Worm (Caenorhabditis elegans) whole organism, mixed stage, embryonic: ENCODE results near the gene fbxb-38.

Experiments
- M03D4.4 ChIP-seq: sonication (generic microtip); optimal IDR thresholded peaks from 2 replicates; lab custom pipeline; 2017; ENCODE audit warnings: mild to moderate bottlenecking, missing genetic modification characterization, missing compliant biosample characterization
- bed-3 ChIP-seq: fragments of 200-800 bp; sonication (Bioruptor generic); optimal IDR thresholded peaks from 3 replicates; lab custom pipeline; 2018; ENCODE audit warnings: mild to moderate bottlenecking, missing genetic modification characterization, moderate library complexity, missing compliant biosample characterization
- ceh-39 ChIP-seq: fragments of 150-350 bp; optimal IDR thresholded peaks from 2 replicates; lab custom pipeline; 2014; ENCODE audit warnings: missing biosample characterization, missing genetic modification characterization
- ceh-43 ChIP-seq: fragments of 200-800 bp; sonication (Bioruptor generic); optimal IDR thresholded peaks from 2 replicates; lab custom pipeline; 2018; ENCODE audit warnings: mild to moderate bottlenecking, missing genetic modification characterization, moderate library complexity, missing compliant biosample characterization
- ceh-83 ChIP-seq: fragments of 200-800 bp; sonication (Bioruptor generic); optimal IDR thresholded peaks from 2 replicates; lab custom pipeline; 2018; ENCODE audit warnings: mild to moderate bottlenecking, missing genetic modification characterization, missing compliant biosample characterization
- ces-1 ChIP-seq: fragments of 150-350 bp; optimal IDR thresholded peaks from 2 replicates; lab custom pipeline; 2014; ENCODE audit warnings: missing biosample characterization, missing genetic modification reagents, missing genetic modification characterization
- cnd-1 ChIP-seq: fragments of 200-800 bp; sonication (Bioruptor generic); optimal IDR thresholded peaks from 2 replicates; lab custom pipeline; 2018; ENCODE audit warnings: mild to moderate bottlenecking, missing genetic modification characterization, missing compliant biosample characterization
- drap-1 ChIP-seq: fragments of 200-800 bp; sonication (Bioruptor generic); optimal IDR thresholded peaks from 3 replicates; lab custom pipeline; 2018; ENCODE audit warnings: mild to moderate bottlenecking, missing genetic modification characterization, missing compliant biosample characterization
- elt-1 ChIP-seq: sonication (generic microtip); optimal IDR thresholded peaks from 2 replicates; lab custom pipeline; 2017; ENCODE audit warnings: missing genetic modification characterization, mild to moderate bottlenecking, missing compliant biosample characterization, antibody characterized with exemption, moderate library complexity, borderline replicate concordance; ENCODE audit not compliant: insufficient read depth
- elt-3 ChIP-seq: fragments of 150-350 bp; optimal IDR thresholded peaks from 2 replicates; lab custom pipeline; 2014; ENCODE audit warnings: missing biosample characterization, missing genetic modification characterization
- flh-1 ChIP-seq: fragments of 200-800 bp; sonication (Bioruptor generic); optimal IDR thresholded peaks from 2 replicates; lab custom pipeline; 2018; ENCODE audit warnings: mild to moderate bottlenecking, missing genetic modification characterization, moderate library complexity, missing compliant biosample characterization
- hlh-1 ChIP-seq: fragments of 150-350 bp; optimal IDR thresholded peaks from 2 replicates; lab custom pipeline; 2014; ENCODE audit warnings: missing biosample characterization, missing genetic modification reagents, missing genetic modification characterization
- lin-13 ChIP-seq: fragments of 150-350 bp; optimal IDR thresholded peaks from 2 replicates; lab custom pipeline; 2014; ENCODE audit warnings: missing biosample characterization, missing genetic modification characterization
- lin-32 ChIP-seq: fragments of 200-800 bp; sonication (Bioruptor generic); optimal IDR thresholded peaks from 2 replicates; lab custom pipeline; 2018; ENCODE audit warnings: mild to moderate bottlenecking, missing genetic modification characterization, missing compliant biosample characterization
- lsy-2 ChIP-seq: fragments of 150-350 bp; optimal IDR thresholded peaks from 2 replicates; lab custom pipeline; 2014; ENCODE audit warnings: missing biosample characterization, missing genetic modification characterization
- mep-1 ChIP-seq: fragments of 150-350 bp; optimal IDR thresholded peaks from 2 replicates; lab custom pipeline; 2017; ENCODE audit warnings: missing biosample characterization, missing genetic modification reagents, missing genetic modification characterization, inconsistent platforms
- mls-2 ChIP-seq: sonication (generic microtip); optimal IDR thresholded peaks from 2 replicates; lab custom pipeline; 2016; ENCODE audit warnings: mild to moderate bottlenecking, missing genetic modification characterization, moderate library complexity, missing compliant biosample characterization
- nhr-12 ChIP-seq: fragments of 150-350 bp; optimal IDR thresholded peaks from 2 replicates; lab custom pipeline; 2014; ENCODE audit warnings: missing biosample characterization, missing genetic modification characterization
- nhr-2 ChIP-seq: fragments of 150-350 bp; optimal IDR thresholded peaks from 2 replicates; lab custom pipeline; 2014; ENCODE audit warnings: missing biosample characterization, missing genetic modification characterization
- nhr-237 ChIP-seq: fragments of 150-350 bp; optimal IDR thresholded peaks from 2 replicates; lab custom pipeline; 2014; ENCODE audit warnings: missing biosample characterization, missing genetic modification characterization
- nhr-28 ChIP-seq: fragments of 150-350 bp; optimal IDR thresholded peaks from 2 replicates; lab custom pipeline; 2014; ENCODE audit warnings: missing biosample characterization, missing genetic modification characterization
- nhr-76 ChIP-seq: sonication (generic microtip); optimal IDR thresholded peaks from 2 replicates; lab custom pipeline; 2017; ENCODE audit warnings: missing biosample characterization, missing genetic modification characterization
- pha-4 ChIP-seq: fragments of 150-350 bp; optimal IDR thresholded peaks from 2 replicates; lab custom pipeline; 2018; ENCODE audit warnings: missing biosample characterization, missing genetic modification reagents, missing genetic modification characterization
- sem-2 ChIP-seq: fragments of 200-800 bp; sonication (Bioruptor generic); optimal IDR thresholded peaks from 2 replicates; lab custom pipeline; 2018; ENCODE audit warnings: mild to moderate bottlenecking, missing genetic modification characterization, missing compliant biosample characterization
- snpc-4 ChIP-seq: fragments of 150-350 bp; optimal IDR thresholded peaks from 2 replicates; lab custom pipeline; 2014; ENCODE audit warnings: missing biosample characterization, missing genetic modification characterization
- sptf-1 ChIP-seq: sonication (generic microtip); optimal IDR thresholded peaks from 2 replicates; lab custom pipeline; 2017; ENCODE audit warnings: mild to moderate bottlenecking, missing genetic modification characterization, moderate library complexity, missing compliant biosample characterization
- tbx-8 ChIP-seq: fragments of 200-800 bp; sonication (Bioruptor generic); optimal IDR thresholded peaks from 2 replicates; lab custom pipeline; 2018; ENCODE audit warnings: mild to moderate bottlenecking, missing genetic modification characterization, moderate library complexity, missing compliant biosample characterization
- unc-120 ChIP-seq: sonication (generic microtip); optimal IDR thresholded peaks from 2 replicates; lab custom pipeline; 2017; ENCODE audit warnings: missing genetic modification characterization, missing compliant biosample characterization; ENCODE audit not compliant: poor library complexity, severe bottlenecking
- unc-39 ChIP-seq: fragments of 150-350 bp; optimal IDR thresholded peaks from 2 replicates; lab custom pipeline; 2014; ENCODE audit warnings: missing biosample characterization, missing genetic modification characterization
- unc-62 ChIP-seq: fragments of 150-350 bp; optimal IDR thresholded peaks from 2 replicates; lab custom pipeline; 2014; ENCODE audit warnings: missing biosample characterization, missing genetic modification reagents, missing genetic modification characterization
- zip-8 ChIP-seq: fragments of 150-350 bp; optimal IDR thresholded peaks from 2 replicates; lab custom pipeline; 2014; ENCODE audit warnings: missing biosample characterization, missing genetic modification characterization
- ztf-11 ChIP-seq: fragments of 150-350 bp; optimal IDR thresholded peaks from 2 replicates; lab custom pipeline; 2014; ENCODE audit warnings: missing biosample characterization, missing genetic modification characterization

Gene fbxb-38

ce11 chrII:2192267-2192666 lies 23.7 kb upstream of the fbxb-38 start:
- TF ChIP-seq mls-2 (no peak), nhr-2 (tag; lab: Kevin White, UChicago) (no peak), elt-1 (tag; lab: Kevin White, UChicago) (no peak), nhr-237 (tag; lab: Kevin White, UChicago) (no peak), elt-3 (tag; lab: Kevin White, UChicago) (no peak), ceh-39 (tag; lab: Kevin White, UChicago) (no peak), bed-3 (GFP tag; lab: Kevin White, UChicago) (no peak), ztf-11 (tag; lab: Kevin White, UChicago) (no peak), unc-120 (no peak), cnd-1 (tag; lab: Kevin White, UChicago) (no peak), nhr-76 (no peak), zip-8 (tag; lab: Kevin White, UChicago) (no peak), ceh-43 (GFP tag; lab: Kevin White, UChicago) (no peak), hlh-1 (tag; lab: Kevin White, UChicago) (no peak), ces-1 (GFP tag; lab: Kevin White, UChicago) (no peak), sem-2 (GFP tag; lab: Kevin White, UChicago) (no peak), drap-1 (GFP tag; lab: Kevin White, UChicago) (no peak), flh-1 (GFP tag; lab: Kevin White, UChicago) (no peak), sptf-1 (no peak)
- TF ChIP-seq, all 35 proteins: peak for 0

- TF ChIP-seq lsy-2 (tag; lab: Kevin White, UChicago): no peak
- TF ChIP-seq mep-1 (tag; lab: Kevin White, UChicago): no peak
- TF ChIP-seq ceh-83 (GFP tag; lab: Kevin White, UChicago): no peak
- no peak for TF ChIP-seq snpc-4 (tag; lab: Kevin White, UChicago)
- TF ChIP-seq unc-62 (GFP tag; lab: Kevin White, UChicago): no peak
- TF ChIP-seq nhr-28 (tag; lab: Kevin White, UChicago): no peak
- TF ChIP-seq ceh-43 (GFP tag; lab: Kevin White, UChicago): no peak
- no peak for TF ChIP-seq sptf-1
- TF ChIP-seq lin-32: no peak
- no peak for TF ChIP-seq ces-1 (GFP tag; lab: Kevin White, UChicago)
- no peak for TF ChIP-seq ztf-11 (tag; lab: Kevin White, UChicago)
- TF ChIP-seq nhr-12 (tag; lab: Kevin White, UChicago): no peak
- no peak for TF ChIP-seq nhr-2 (tag; lab: Kevin White, UChicago)
- no peak for TF ChIP-seq nhr-76
Observed at ce11 chrII:2191383-2191782, 22.8 kb upstream of the fbxb-38 start.

ce11 chrII:2190522-2190921 lies 22.0 kb upstream of the fbxb-38 start:
- TF ChIP-seq unc-120 (no peak), M03D4.4 (tag; lab: Kevin White, UChicago) (no peak), unc-62 (GFP tag; lab: Kevin White, UChicago) (no peak), drap-1 (GFP tag; lab: Kevin White, UChicago) (no peak), lin-13 (tag; lab: Kevin White, UChicago) (no peak), ceh-39 (tag; lab: Kevin White, UChicago) (no peak), pha-4 (tag; lab: Kevin White, UChicago) (no peak), sem-2 (GFP tag; lab: Kevin White, UChicago) (no peak), ces-1 (GFP tag; lab: Kevin White, UChicago) (no peak)

ce11 chrII:2189357-2189756 lies 20.8 kb upstream of the fbxb-38 start, which contains the start of gene mtq-2:
Gene mtq-2, minus strand, starts transcription at chrII:2189457.
- TF ChIP-seq tbx-8 (GFP tag; lab: Kevin White, UChicago) (no peak), mls-2 (no peak), unc-39 (tag; lab: Kevin White, UChicago) (no peak), hlh-1 (tag; lab: Kevin White, UChicago) (no peak)

- TF ChIP-seq lsy-2 (tag; lab: Kevin White, UChicago): peak; percentile 64
- TF ChIP-seq elt-1 (tag; lab: Kevin White, UChicago): no peak
Observed at ce11 chrII:2186730-2187129, 18.2 kb upstream of the fbxb-38 start.
